Worm (Caenorhabditis elegans): ENCODE data around the gene srx-113.

Gene srx-113

ce11 chrV:12637238-12637690 is 5.3 kb upstream of the srx-113 start, which contains the start of gene F56H9.2 (continued):
- TF ChIP-seq zfp-3 (GFP tag; conservative IDR thresholded peaks at IDR 0.05) (no peak; the same call in 1 of the 2 replicates), madf-9 (GFP tag; conservative IDR thresholded peaks at IDR 0.05) (no peak; the same call in 1 of the 2 replicates), nhr-77 (tag; optimal IDR thresholded peaks at IDR 0.05) (peak; percentile 59), mdl-1 (tag; optimal IDR thresholded peaks at IDR 0.05) (peak; percentile 32 to 85), nhr-28 (tag; optimal IDR thresholded peaks at IDR 0.05) (peak; percentile 51)

ce11 chrV:12636248-12636647 is 4.3 kb upstream of the srx-113 start:
- peak in 1 of 2 experiments; percentile 28 for TF ChIP-seq unc-62 (GFP tag; optimal IDR thresholded peaks at IDR 0.05 in 1 of 2)
- no peak for TF ChIP-seq unc-62 (tag; optimal IDR thresholded peaks at IDR 0.05)
- TF ChIP-seq tra-1 (GFP tag; IDR thresholded peaks at IDR 0.05), result 0 out of 2 replicates have a peak, but pooled peaks have one; percentile 43
- peak; percentile 26 for TF ChIP-seq hlh-30 (tag; optimal IDR thresholded peaks at IDR 0.05; ENCODE audit: insufficient read depth)
- TF ChIP-seq F26F4.8 (GFP tag; conservative IDR thresholded peaks at IDR 0.05), result no peak
- no peak for TF ChIP-seq nhr-102 (tag; optimal IDR thresholded peaks at IDR 0.05)
- TF ChIP-seq F10B5.3 (tag; optimal IDR thresholded peaks at IDR 0.05), result no peak
- peak in 1 of 2 experiments; percentile 50 for TF ChIP-seq daf-16 (GFP tag; optimal IDR thresholded peaks at IDR 0.05)
- no peak for TF ChIP-seq daf-16 (tag; optimal IDR thresholded peaks at IDR 0.05)
- peak; percentile 13 for TF ChIP-seq nhr-48 (tag; optimal IDR thresholded peaks at IDR 0.05)
- TF ChIP-seq lin-29 (GFP tag; IDR thresholded peaks at IDR 0.05), result no peak
- no peak for TF ChIP-seq zag-1 (tag; optimal IDR thresholded peaks at IDR 0.05)
- peak in 1 of 2 experiments; percentile 20 for TF ChIP-seq mdl-1 (tag; optimal IDR thresholded peaks at IDR 0.05)
- peak; percentile 32 for TF ChIP-seq aha-1 (tag)
- TF ChIP-seq hlh-11 (tag; optimal IDR thresholded peaks at IDR 0.05), result peak; percentile 42
- TF ChIP-seq nhr-11 (tag; optimal IDR thresholded peaks at IDR 0.05), result peak; percentile 35
- TF ChIP-seq mep-1 (tag; optimal IDR thresholded peaks at IDR 0.05), result peak; percentile 1

- TF ChIP-seq dve-1 (tag; optimal IDR thresholded peaks at IDR 0.05; ENCODE audit: insufficient read depth), result peak; percentile 87
- TF ChIP-seq dmd-6 (GFP tag; IDR thresholded peaks at IDR 0.05), result peak; percentile 51
- TF ChIP-seq aha-1 (tag), result peak; percentile 30
- no peak for TF ChIP-seq R02D3.7 (tag; optimal IDR thresholded peaks at IDR 0.05)
- no peak for TF ChIP-seq ctbp-1 (GFP tag; IDR thresholded peaks at IDR 0.05)
- TF ChIP-seq nhr-77 (tag; optimal IDR thresholded peaks at IDR 0.05), result peak; percentile 76
- peak; percentile 58 to 85 for TF ChIP-seq mdl-1 (tag; optimal IDR thresholded peaks at IDR 0.05)
- TF ChIP-seq mxl-3 (GFP tag; optimal IDR thresholded peaks at IDR 0.05), result peak; percentile 44
- no peak for TF ChIP-seq daf-16 (GFP tag; optimal IDR thresholded peaks at IDR 0.05)
- peak; percentile 45 for TF ChIP-seq daf-16 (tag; optimal IDR thresholded peaks at IDR 0.05)
- peak; percentile 86 for TF ChIP-seq hlh-30 (tag; optimal IDR thresholded peaks at IDR 0.05; ENCODE audit: insufficient read depth)
- TF ChIP-seq php-3 (GFP tag; IDR thresholded peaks at IDR 0.05), result peak; percentile 50; the same call in 1 of the 2 replicates
- TF ChIP-seq set-16 (GFP tag; IDR thresholded peaks at IDR 0.05), result no peak
- TF ChIP-seq hlh-11 (tag; optimal IDR thresholded peaks at IDR 0.05), result peak; percentile 38
- no peak for TF ChIP-seq lin-1 (GFP tag; IDR thresholded peaks at IDR 0.05)
- TF ChIP-seq nhr-28 (tag; optimal IDR thresholded peaks at IDR 0.05), result peak; percentile 86
Observed at ce11 chrV:12635218-12635617, 3.3 kb upstream of the srx-113 start.

- TF ChIP-seq cey-2 (tag; optimal IDR thresholded peaks at IDR 0.05; ENCODE audit: borderline replicate concordance, insufficient read depth) (no peak), nhr-48 (tag; optimal IDR thresholded peaks at IDR 0.05) (no peak), madf-5 (GFP tag; IDR thresholded peaks at IDR 0.05) (no peak), lin-29 (GFP tag; IDR thresholded peaks at IDR 0.05) (no peak), fos-1 (tag; optimal IDR thresholded peaks at IDR 0.05) (no peak), mxl-2 (GFP tag; conservative IDR thresholded peaks at IDR 0.05) (peak; percentile 95), D1046.2 (GFP tag; IDR thresholded peaks at IDR 0.05) (no peak), ZK337.2 (GFP tag; IDR thresholded peaks at IDR 0.05) (no peak), php-3 (GFP tag; IDR thresholded peaks at IDR 0.05) (no peak), spr-1 (tag; optimal IDR thresholded peaks at IDR 0.05) (no peak), Y105C5A.15 (GFP tag; IDR thresholded peaks at IDR 0.05) (no peak), zip-2 (tag; optimal IDR thresholded peaks at IDR 0.05) (no peak), daf-16 (GFP tag; optimal IDR thresholded peaks at IDR 0.05) (peak in 1 of 2 experiments; percentile 15), daf-16 (tag; optimal IDR thresholded peaks at IDR 0.05) (peak; percentile 26), nhr-6 (tag; optimal IDR thresholded peaks at IDR 0.05) (peak; percentile 20), tag-97 (GFP tag; IDR thresholded peaks at IDR 0.05) (no peak), gei-8 (GFP tag; optimal IDR thresholded peaks at IDR 0.05) (no peak), nhr-237 (tag; optimal IDR thresholded peaks at IDR 0.05) (no peak), aha-1 (tag) (peak; percentile 91)
Observed at ce11 chrV:12634746-12635145, 2.8 kb upstream of the srx-113 start.

Data from whole organism, L4 larva.